Worm (Caenorhabditis elegans) whole organism, L4 larva: ENCODE results near the gene C39D10.11.

Source experiments
- F26F4.8 ChIP-seq: fragments of 200-800 bp; sonication (Bioruptor generic); conservative IDR thresholded peaks from 2 replicates; pipeline ENCODE4 v1.3.6; 2022; ENCODE audit warnings: missing genetic modification characterization, missing compliant biosample characterization
- T26A8.4 ChIP-seq: fragments of 200-800 bp; sonication (Bioruptor generic); IDR thresholded peaks from 2 replicates; pipeline ENCODE4 v1.3.6; 2022; ENCODE audit warnings: missing genetic modification characterization, missing compliant biosample characterization
- Y105C5A.15 ChIP-seq: fragments of 200-800 bp; sonication (Bioruptor generic); IDR thresholded peaks from 2 replicates; pipeline ENCODE4 v1.3.6; 2022; ENCODE audit warnings: missing genetic modification characterization, missing compliant biosample characterization
- ZK546.5 ChIP-seq, 2 experiments: sonication (generic microtip); optimal IDR thresholded peaks; 2 replicates each; lab custom pipeline; 2017; ENCODE audit warnings: missing biosample characterization in 2 of 2, missing genetic modification characterization in 2 of 2
- aha-1 ChIP-seq: fragments of 150-350 bp; peaks from one replicate; lab custom pipeline; 2014; ENCODE audit warnings: missing biosample characterization, missing genetic modification characterization
- attf-4 ChIP-seq: sonication (generic microtip); optimal IDR thresholded peaks from 3 replicates; lab custom pipeline; 2017; ENCODE audit warnings: missing biosample characterization, missing genetic modification characterization
- ceh-32 ChIP-seq: sonication (generic microtip); optimal IDR thresholded peaks from 2 replicates; lab custom pipeline; 2016; ENCODE audit warnings: mild to moderate bottlenecking, missing genetic modification characterization, missing compliant biosample characterization; ENCODE audit not compliant: poor library complexity
- ceh-44 ChIP-seq: fragments of 200-800 bp; sonication (Bioruptor generic); IDR thresholded peaks from 2 replicates; pipeline ENCODE4 v1.3.6; 2022; ENCODE audit warnings: missing genetic modification reagents, missing genetic modification characterization, missing compliant biosample characterization
- cey-2 ChIP-seq: sonication (generic microtip); optimal IDR thresholded peaks from 3 replicates; lab custom pipeline; 2017; ENCODE audit warnings: missing genetic modification characterization, mild to moderate bottlenecking, missing compliant biosample characterization, antibody characterized with exemption, borderline replicate concordance; ENCODE audit not compliant: insufficient read depth
- daf-16 ChIP-seq, 3 experiments: sonication (generic microtip); optimal IDR thresholded peaks; 2 replicates each; lab custom pipeline; 2016 to 2017; ENCODE audit warnings: missing genetic modification characterization in 3 of 3, missing genetic modification reagents in 3 of 3, mild to moderate bottlenecking in 2 of 3, missing compliant biosample characterization in 2 of 3, missing biosample characterization in 1 of 3, moderate library complexity in 1 of 3
- dmd-6 ChIP-seq: fragments of 200-800 bp; sonication (Bioruptor generic); IDR thresholded peaks from 2 replicates; pipeline ENCODE4 v1.3.6; 2022; ENCODE audit warnings: missing genetic modification reagents, missing genetic modification characterization, missing compliant biosample characterization
- dpl-1 ChIP-seq: fragments of 150-350 bp; optimal IDR thresholded peaks from 2 replicates; lab custom pipeline; 2014; ENCODE audit warnings: missing biosample characterization, missing genetic modification reagents, missing genetic modification characterization
- fkh-10 ChIP-seq: fragments of 150-350 bp; optimal IDR thresholded peaks from 2 replicates; lab custom pipeline; 2014; ENCODE audit warnings: missing biosample characterization, missing genetic modification reagents, missing genetic modification characterization
- fos-1 ChIP-seq: fragments of 150-350 bp; optimal IDR thresholded peaks from 2 replicates; lab custom pipeline; 2014; ENCODE audit warnings: missing biosample characterization, missing genetic modification characterization
- gei-8 ChIP-seq: fragments of 200-800 bp; sonication (Bioruptor generic); optimal IDR thresholded peaks from 2 replicates; lab custom pipeline; 2018; ENCODE audit warnings: mild to moderate bottlenecking, missing genetic modification characterization, missing compliant biosample characterization
- lin-1 ChIP-seq: fragments of 200-800 bp; sonication (Bioruptor generic); IDR thresholded peaks from 2 replicates; pipeline ENCODE4 v1.3.6; 2022; ENCODE audit warnings: missing genetic modification reagents, missing genetic modification characterization, missing compliant biosample characterization
- lin-38 ChIP-seq: fragments of 200-800 bp; sonication (Bioruptor generic); IDR thresholded peaks from 2 replicates; pipeline ENCODE4 v1.3.6; 2022; ENCODE audit warnings: missing genetic modification reagents, missing genetic modification characterization, missing compliant biosample characterization
- nhr-102 ChIP-seq: sonication (generic microtip); optimal IDR thresholded peaks from 2 replicates; lab custom pipeline; 2016; ENCODE audit warnings: mild to moderate bottlenecking, missing genetic modification characterization, moderate library complexity, missing compliant biosample characterization
- nhr-11 ChIP-seq: fragments of 150-350 bp; optimal IDR thresholded peaks from 2 replicates; lab custom pipeline; 2014; ENCODE audit warnings: missing biosample characterization, missing genetic modification characterization
- nhr-41 ChIP-seq: fragments of 200-800 bp; sonication (Bioruptor generic); IDR thresholded peaks from 2 replicates; pipeline ENCODE4 v1.3.6; 2022; ENCODE audit warnings: missing genetic modification reagents, missing genetic modification characterization, missing compliant biosample characterization
- nhr-48 ChIP-seq: sonication (generic microtip); optimal IDR thresholded peaks from 2 replicates; lab custom pipeline; 2016; ENCODE audit warnings: mild to moderate bottlenecking, missing genetic modification characterization, missing compliant biosample characterization
- nhr-6 ChIP-seq: fragments of 150-350 bp; optimal IDR thresholded peaks from 2 replicates; lab custom pipeline; 2014; ENCODE audit warnings: missing biosample characterization, missing genetic modification characterization
- nhr-77 ChIP-seq: fragments of 150-350 bp; optimal IDR thresholded peaks from 2 replicates; lab custom pipeline; 2014; ENCODE audit warnings: missing biosample characterization, missing genetic modification characterization
- pha-4 ChIP-seq, 2 experiments: fragments of 150-350 bp in 1 of 2; fragments of 200-800 bp in 1 of 2; sonication (Bioruptor generic) in 1 of 2; IDR thresholded peaks in 1 of 2; optimal IDR thresholded peaks in 1 of 2; 2 replicates each; pipeline versions ENCODE4 v1.3.6 to Lab custom; 2014 to 2022; ENCODE audit warnings: missing genetic modification characterization in 2 of 2, missing genetic modification reagents in 2 of 2, missing biosample characterization in 1 of 2, missing compliant biosample characterization in 1 of 2
- pqm-1 ChIP-seq: sonication (generic microtip); optimal IDR thresholded peaks from 2 replicates; lab custom pipeline; 2017; ENCODE audit warnings: missing biosample characterization, missing genetic modification characterization
- rbr-2 ChIP-seq: sonication (generic microtip); optimal IDR thresholded peaks from 2 replicates; lab custom pipeline; 2016; ENCODE audit warnings: missing genotype, missing genetic modification characterization, missing compliant biosample characterization
- snpc-4 ChIP-seq: fragments of 150-350 bp; optimal IDR thresholded peaks from 2 replicates; lab custom pipeline; 2014; ENCODE audit warnings: missing biosample characterization, missing genetic modification characterization
- spr-1 ChIP-seq: sonication (generic microtip); optimal IDR thresholded peaks from 2 replicates; lab custom pipeline; 2016; ENCODE audit warnings: mild to moderate bottlenecking, missing genetic modification characterization, missing compliant biosample characterization
- unc-62 ChIP-seq, 3 experiments: fragments of 150-350 bp in 1 of 3; sonication (generic microtip); optimal IDR thresholded peaks in 2 of 3; peaks in 1 of 3; 1 replicate in 1 of 3; 2 replicates in 2 of 3; lab custom pipeline; 2014 to 2017; ENCODE audit warnings: missing biosample characterization in 3 of 3, missing genetic modification characterization in 3 of 3, missing genetic modification reagents in 3 of 3, missing genotype in 1 of 3

Gene C39D10.11

DNA sequence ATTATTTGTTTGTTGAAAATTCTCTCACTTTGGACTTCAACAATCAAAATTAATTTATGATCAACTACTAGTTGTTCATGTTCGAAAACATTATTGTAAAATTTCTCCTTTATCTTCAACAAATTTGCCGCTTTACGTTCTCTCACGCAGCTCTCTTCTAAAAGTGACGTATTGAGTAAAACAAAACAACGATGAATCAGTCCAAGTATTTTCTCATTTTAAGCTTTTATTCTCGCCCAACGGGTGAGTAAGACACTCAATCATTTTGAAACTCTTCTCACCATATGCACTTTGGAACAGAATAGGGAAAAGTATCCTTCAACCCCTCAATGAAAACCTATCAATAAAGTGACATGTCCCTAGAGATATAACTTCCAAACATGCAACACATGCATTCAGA is 29.7 kb upstream of the C39D10.11 start:
- TF ChIP-seq fkh-10 (GFP tag; lab: Kevin White, UChicago), result no peak
- TF ChIP-seq unc-62 (GFP tag; optimal IDR thresholded peaks at IDR 0.05 in 1 of 2; lab: Kevin White, UChicago), result peak in 1 of 2 experiments; percentile 51
- TF ChIP-seq unc-62 (tag; optimal IDR thresholded peaks at IDR 0.05; lab: Kevin White, UChicago), result no peak

DNA sequence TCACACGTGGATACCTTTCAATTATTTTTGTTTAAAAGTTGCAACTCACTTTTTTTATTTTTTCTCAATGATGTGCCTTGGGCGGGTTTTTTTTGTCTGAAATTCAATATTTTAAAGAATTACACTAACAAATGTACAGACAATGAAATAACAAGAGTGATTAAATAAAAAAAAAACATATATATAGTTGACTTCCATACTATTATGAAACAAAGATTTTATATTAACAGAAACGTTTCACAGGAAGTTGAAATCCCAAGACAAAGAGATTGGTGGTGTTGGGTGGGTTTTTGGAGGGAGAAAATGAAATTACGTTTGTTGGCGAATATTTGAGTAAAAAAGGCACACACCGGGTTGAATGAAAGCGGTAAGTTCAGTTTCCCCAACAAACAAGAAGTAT is 27.2 kb upstream of the C39D10.11 start, which contains the start of gene cca-1:
TSS of gene cca-1 (minus strand) at position 101 of the 400 bp plus-strand sequence.
- no peak for TF ChIP-seq pqm-1
- no peak for TF ChIP-seq spr-1 (tag; lab: Kevin White, UChicago)
- TF ChIP-seq ceh-32 (tag; lab: Kevin White, UChicago), result no peak
- TF ChIP-seq snpc-4 (tag; lab: Kevin White, UChicago), result no peak
- TF ChIP-seq unc-62 (GFP tag; optimal IDR thresholded peaks at IDR 0.05 in 1 of 2; lab: Kevin White, UChicago), result no peak
- TF ChIP-seq unc-62 (tag; optimal IDR thresholded peaks at IDR 0.05; lab: Kevin White, UChicago), result no peak
- no peak for TF ChIP-seq nhr-41
- no peak for TF ChIP-seq rbr-2 (tag; lab: Kevin White, UChicago)
- TF ChIP-seq fkh-10 (GFP tag; lab: Kevin White, UChicago), result no peak
- no peak for TF ChIP-seq nhr-11
- no peak for TF ChIP-seq nhr-102
- TF ChIP-seq pha-4 (GFP tag; IDR thresholded peaks at IDR 0.05; lab: Robert Waterston, UW), result no peak
- TF ChIP-seq pha-4 (tag; optimal IDR thresholded peaks at IDR 0.05; lab: Kevin White, UChicago), result no peak
- no peak for TF ChIP-seq T26A8.4 (GFP tag; lab: Robert Waterston, UW)
- no peak for TF ChIP-seq lin-1
- no peak for TF ChIP-seq nhr-77
- no peak for TF ChIP-seq nhr-6 (tag; lab: Kevin White, UChicago)
- no peak for TF ChIP-seq ZK546.5 (tag; optimal IDR thresholded peaks at IDR 0.05; lab: Kevin White, UChicago)
- no peak for TF ChIP-seq attf-4 (tag; lab: Kevin White, UChicago)

DNA sequence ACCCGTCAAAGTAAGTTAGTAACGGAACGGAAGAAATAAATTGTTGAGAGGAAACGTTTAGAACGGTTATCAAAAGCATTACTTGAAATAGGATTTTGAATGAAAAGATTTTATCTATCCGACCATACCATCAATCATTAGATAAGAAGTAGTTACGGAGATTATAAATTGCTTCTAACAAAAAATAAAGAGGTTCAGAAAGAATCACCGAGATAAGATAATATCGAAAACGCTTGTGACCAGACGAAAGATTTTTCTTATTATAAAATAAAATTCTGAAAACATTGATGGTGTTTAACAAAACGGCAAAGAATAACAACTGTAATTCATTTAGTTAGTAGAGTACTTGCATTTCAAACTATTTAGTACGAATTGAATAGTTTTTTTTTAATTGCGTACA is 22.2 kb upstream of the C39D10.11 start, which contains the start of gene C39D10.8:
TSS of gene C39D10.8 (minus strand) at position 101 of the 400 bp plus-strand sequence.
- peak in 1 of 2 experiments; percentile 29 for TF ChIP-seq unc-62 (GFP tag; optimal IDR thresholded peaks at IDR 0.05 in 1 of 2; lab: Kevin White, UChicago)
- TF ChIP-seq unc-62 (tag; optimal IDR thresholded peaks at IDR 0.05; lab: Kevin White, UChicago), result no peak
- TF ChIP-seq cey-2 (tag; lab: Kevin White, UChicago), result no peak

DNA sequence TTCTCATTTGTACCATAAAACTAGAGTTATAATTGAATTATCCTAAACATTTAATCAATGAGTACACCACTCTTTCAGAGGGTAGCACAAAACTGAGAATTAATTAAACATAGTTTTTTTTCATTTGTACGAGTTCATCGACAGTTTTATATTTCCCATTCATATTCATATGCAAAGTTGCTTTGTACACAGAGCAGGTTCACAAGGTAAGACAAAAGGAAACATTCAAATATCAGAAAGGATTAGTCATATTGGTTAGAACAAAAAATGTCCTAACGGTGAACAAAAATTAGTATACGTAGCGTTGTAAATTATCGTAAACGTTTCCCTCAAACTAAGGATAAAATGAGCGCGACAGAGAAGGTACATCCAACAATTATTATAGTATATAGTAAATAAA is 21.8 kb upstream of the C39D10.11 start:
- TF ChIP-seq fos-1 (tag; lab: Kevin White, UChicago), result no peak
- TF ChIP-seq Y105C5A.15, result no peak
- TF ChIP-seq unc-62 (GFP tag; optimal IDR thresholded peaks at IDR 0.05 in 1 of 2; lab: Kevin White, UChicago), result peak in 1 of 2 experiments; percentile 15
- TF ChIP-seq unc-62 (tag; optimal IDR thresholded peaks at IDR 0.05; lab: Kevin White, UChicago), result no peak
- TF ChIP-seq dpl-1 (GFP tag; lab: Kevin White, UChicago), result no peak
- TF ChIP-seq ceh-44 (GFP tag; lab: Robert Waterston, UW), result no peak
- no peak for TF ChIP-seq gei-8 (GFP tag; lab: Kevin White, UChicago)
- no peak for TF ChIP-seq pqm-1
- TF ChIP-seq aha-1 (tag; lab: Kevin White, UChicago), result peak; percentile 82
- peak; percentile 75 for TF ChIP-seq nhr-6 (tag; lab: Kevin White, UChicago)

DNA sequence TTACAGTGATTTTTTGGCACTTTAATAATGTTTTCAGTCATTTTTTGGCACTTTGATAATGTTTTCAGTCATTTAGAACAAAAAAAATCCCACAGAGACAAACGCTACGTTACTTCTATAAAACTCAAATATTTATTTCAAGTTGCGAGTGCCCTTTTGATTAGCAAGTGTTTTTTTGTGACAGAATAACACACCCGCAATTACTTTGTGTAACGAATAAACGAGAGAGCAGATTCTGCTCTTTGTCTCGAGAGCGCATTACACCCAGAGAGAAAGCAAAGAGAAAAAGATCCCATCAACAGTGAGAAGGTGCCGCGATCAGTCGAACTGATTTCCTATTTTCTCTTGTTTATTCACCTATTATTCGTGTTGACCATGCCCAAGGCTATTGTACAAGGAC is 19.1 kb upstream of the C39D10.11 start, which contains the start of gene pcyt-2.2:
TSS of gene pcyt-2.2 (plus strand) at position 301 of the 400 bp plus-strand sequence.
- no peak for TF ChIP-seq F26F4.8 (GFP tag; lab: Robert Waterston, UW)
- TF ChIP-seq Y105C5A.15, result no peak
- no peak for TF ChIP-seq lin-38 (GFP tag; lab: Robert Waterston, UW)
- TF ChIP-seq pqm-1, result no peak
- TF ChIP-seq nhr-48, result no peak
- TF ChIP-seq daf-16 (GFP tag; optimal IDR thresholded peaks at IDR 0.05; lab: Kevin White, UChicago), result peak in 1 of 2 experiments; percentile 47
- TF ChIP-seq daf-16 (tag; optimal IDR thresholded peaks at IDR 0.05; lab: Kevin White, UChicago), result no peak
- TF ChIP-seq dmd-6 (GFP tag; lab: Robert Waterston, UW), result no peak
- TF ChIP-seq, all 104 proteins: peak for 1
